Fruit fly (Drosophila melanogaster): ENCODE results near the gene CG14451.
"Not testable (repeated sequence)": the region's sequence is repeated elsewhere in the genome, so short reads cannot be mapped to it uniquely, and the experiment has no call there.

dm6 chr3L:22692428-22692827, 29.5 kb downstream of the CG14451 start, which contains the start of gene CG14454:
- not testable (repeated sequence) for TF ChIP-seq lilli (GFP tag; optimal IDR thresholded peaks at IDR 0.05); Vsx1 (GFP tag; optimal IDR thresholded peaks at IDR 0.05); Hr51 (GFP tag; optimal IDR thresholded peaks at IDR 0.05); CG32767 (GFP tag; IDR thresholded peaks at IDR 0.05); CG34376 (GFP tag; optimal IDR thresholded peaks at IDR 0.05); gsb (GFP tag; IDR thresholded peaks at IDR 0.05); trh (GFP tag; optimal IDR thresholded peaks at IDR 0.05); Rx (GFP tag; IDR thresholded peaks at IDR 0.05); BtbVII (GFP tag; optimal IDR thresholded peaks at IDR 0.05); rib (GFP tag; IDR thresholded peaks at IDR 0.05); Elba2 (GFP tag; optimal IDR thresholded peaks at IDR 0.05); Gsc (GFP tag; IDR thresholded peaks at IDR 0.05)
